Fruit fly (Drosophila melanogaster): ENCODE measurements around the gene Kcmf1.

Gene Kcmf1

dm6 chr3R:9062756-9063155, 48.0 kb upstream of the Kcmf1 start (continued):
- TF ChIP-seq CG4707 (GFP tag; optimal IDR thresholded peaks at IDR 0.05) = no peak
- no peak for TF ChIP-seq CG3847 (GFP tag; IDR thresholded peaks at IDR 0.05)
- no peak for TF ChIP-seq tll (GFP tag; optimal IDR thresholded peaks at IDR 0.05)
- peak; percentile 1 for TF ChIP-seq ind (GFP tag; optimal IDR thresholded peaks at IDR 0.05)
- no peak for TF ChIP-seq pho (GFP tag; optimal IDR thresholded peaks at IDR 0.05)
- no peak for TF ChIP-seq nmo (GFP tag; optimal IDR thresholded peaks at IDR 0.05)
- TF ChIP-seq ara (GFP tag; IDR thresholded peaks at IDR 0.05) = 0 out of 2 replicates have a peak, but pooled peaks have one; percentile 29
- 0 out of 3 replicates have a peak, but pooled peaks have one; percentile 34 for TF ChIP-seq dysf (GFP tag; IDR thresholded peaks at IDR 0.05)
- peak; percentile 0 for TF ChIP-seq CG10979 (tag; optimal IDR thresholded peaks at IDR 0.05)
- no peak for TF ChIP-seq CG3838 (GFP tag; optimal IDR thresholded peaks at IDR 0.05)
- no peak for TF ChIP-seq Dfd (GFP tag; optimal IDR thresholded peaks at IDR 0.05)
- TF ChIP-seq CG6272 (GFP tag; IDR thresholded peaks at IDR 0.05) = no peak
- no peak for TF ChIP-seq BtbVII (GFP tag; optimal IDR thresholded peaks at IDR 0.05)
- no peak for TF ChIP-seq sc (optimal IDR thresholded peaks at IDR 0.05)
- TF ChIP-seq sc (GFP tag; optimal IDR thresholded peaks at IDR 0.05) = no peak
- no peak for TF ChIP-seq E2f1 (GFP tag; IDR thresholded peaks at IDR 0.05)
- no peak for TF ChIP-seq pan (optimal IDR thresholded peaks at IDR 0.05)
- peak in 1 of 2 experiments; percentile 12 for TF ChIP-seq pan (GFP tag; optimal IDR thresholded peaks at IDR 0.05 in 1 of 2, IDR thresholded peaks at IDR 0.05 in 1 of 2)
- TF ChIP-seq B-H2 (GFP tag; optimal IDR thresholded peaks at IDR 0.05) = no peak
- TF ChIP-seq CG11504 (tag; optimal IDR thresholded peaks at IDR 0.05) = no peak
- no peak for TF ChIP-seq CG7963 (GFP tag; IDR thresholded peaks at IDR 0.05; ENCODE audit: partially characterized antibody)
- no peak for TF ChIP-seq ci (GFP tag; IDR thresholded peaks at IDR 0.05)

- TF ChIP-seq CG31388 (GFP tag; optimal IDR thresholded peaks at IDR 0.05) (peak; percentile 86), bsh (GFP tag; optimal IDR thresholded peaks at IDR 0.05) (peak; percentile 87 to 98), insv (GFP tag; optimal IDR thresholded peaks at IDR 0.05) (peak in 1 of 2 experiments; percentile 81), Atf6 (GFP tag; IDR thresholded peaks at IDR 0.05) (no peak), dmrt99B (tag; optimal IDR thresholded peaks at IDR 0.05) (peak; percentile 98), fd64A (GFP tag; optimal IDR thresholded peaks at IDR 0.05) (peak; percentile 67), CG1647 (GFP tag; optimal IDR thresholded peaks at IDR 0.05) (peak; percentile 71), CG15073 (GFP tag; optimal IDR thresholded peaks at IDR 0.05) (no peak), sd (tag; optimal IDR thresholded peaks at IDR 0.05) (peak; percentile 93), oc (tag; optimal IDR thresholded peaks at IDR 0.05) (peak; percentile 96), CG2712 (tag; optimal IDR thresholded peaks at IDR 0.05) (peak; percentile 100), Optix (GFP tag; IDR thresholded peaks at IDR 0.05) (no peak), Awh (GFP tag; IDR thresholded peaks at IDR 0.05) (no peak), CG9437 (GFP tag; optimal IDR thresholded peaks at IDR 0.05) (peak; percentile 95), BEAF-32 (GFP tag; optimal IDR thresholded peaks at IDR 0.05) (peak; percentile 82), ind (GFP tag; optimal IDR thresholded peaks at IDR 0.05) (peak; percentile 95), CG6254 (GFP tag; optimal IDR thresholded peaks at IDR 0.05) (peak; percentile 94), pho (GFP tag; optimal IDR thresholded peaks at IDR 0.05) (peak; percentile 67), ftz-f1 (GFP tag; optimal IDR thresholded peaks at IDR 0.05) (peak; percentile 68), gfzf (GFP tag; optimal IDR thresholded peaks at IDR 0.05) (no peak), cg (GFP tag; optimal IDR thresholded peaks at IDR 0.05) (peak; percentile 42), gcm2 (GFP tag; optimal IDR thresholded peaks at IDR 0.05) (no peak), NFAT (GFP tag; IDR thresholded peaks at IDR 0.05) (no peak), gt (GFP tag; IDR thresholded peaks at IDR 0.05) (no peak), C15 (GFP tag; IDR thresholded peaks at IDR 0.05) (no peak), ash1 (GFP tag; optimal IDR thresholded peaks at IDR 0.05) (peak; percentile 74), E2f1 (GFP tag; IDR thresholded peaks at IDR 0.05) (no peak), CG10565 (GFP tag; optimal IDR thresholded peaks at IDR 0.05) (peak; percentile 20), toy (GFP tag; IDR thresholded peaks at IDR 0.05) (no peak), CG30020 (tag; optimal IDR thresholded peaks at IDR 0.05) (peak; percentile 91), ssp (GFP tag; IDR thresholded peaks at IDR 0.05) (no peak)
Observed at dm6 chr3R:9057398-9058058, 42.8 kb upstream of the Kcmf1 start.
